Worm (Caenorhabditis elegans): ENCODE results near the gene fkh-3.

The fkh-3 gene

ce11 chrX:13409543-13409942 is 13.7 kb downstream of the fkh-3 start, which contains the start of the genes cyp-13B1 and C29F7.1:
Gene cyp-13B1, minus strand, starts transcription at chrX:13409643.
Gene C29F7.1, plus strand, starts transcription at chrX:13409936.
- TF ChIP-seq zag-1 (tag; optimal IDR thresholded peaks at IDR 0.05) (no peak), sma-9 (GFP tag; optimal IDR thresholded peaks at IDR 0.05) (peak; percentile 1), sma-9 (tag; optimal IDR thresholded peaks at IDR 0.05) (no peak), unc-55 (GFP tag; optimal IDR thresholded peaks at IDR 0.05) (no peak), unc-62 (GFP tag; optimal IDR thresholded peaks at IDR 0.05) (no peak), crh-2 (tag; optimal IDR thresholded peaks at IDR 0.05) (peak; percentile 5)

ce11 chrX:13401783-13402182 is 21.5 kb downstream of the fkh-3 start, which contains the start of gene F02C12.1:
Gene F02C12.1, plus strand, starts transcription at chrX:13402083.
- TF ChIP-seq ztf-1 (GFP tag; conservative IDR thresholded peaks at IDR 0.05): no peak
- TF ChIP-seq fos-1 (tag; optimal IDR thresholded peaks at IDR 0.05): no peak
- no peak for TF ChIP-seq nhr-12 (tag; optimal IDR thresholded peaks at IDR 0.05)
- TF ChIP-seq unc-39 (tag; optimal IDR thresholded peaks at IDR 0.05): no peak
- TF ChIP-seq mdl-1 (tag; optimal IDR thresholded peaks at IDR 0.05): no peak
- TF ChIP-seq elt-1 (tag; optimal IDR thresholded peaks at IDR 0.05): no peak
- no peak for TF ChIP-seq gmeb-1 (tag; optimal IDR thresholded peaks at IDR 0.05)
- TF ChIP-seq alr-1 (tag; optimal IDR thresholded peaks at IDR 0.05): no peak
- no peak for TF ChIP-seq ztf-11 (tag; optimal IDR thresholded peaks at IDR 0.05)
- TF ChIP-seq lsy-2 (tag; optimal IDR thresholded peaks at IDR 0.05): no peak
- no peak for TF ChIP-seq sem-4 (tag; optimal IDR thresholded peaks at IDR 0.05)
- no peak for TF ChIP-seq elt-3 (tag; optimal IDR thresholded peaks at IDR 0.05)
- no peak for TF ChIP-seq ceh-16 (tag; optimal IDR thresholded peaks at IDR 0.05)

ce11 chrX:13401311-13401710 is 21.9 kb downstream of the fkh-3 start:
- TF ChIP-seq nhr-129 (tag; optimal IDR thresholded peaks at IDR 0.05) (peak; percentile 45), fos-1 (tag; optimal IDR thresholded peaks at IDR 0.05) (peak; percentile 95), mab-5 (tag; optimal IDR thresholded peaks at IDR 0.05) (no peak), C34F6.9 (tag; optimal IDR thresholded peaks at IDR 0.05) (peak; percentile 20), crh-2 (tag; optimal IDR thresholded peaks at IDR 0.05) (no peak), sma-3 (GFP tag; optimal IDR thresholded peaks at IDR 0.05) (peak; percentile 22), nhr-25 (tag; optimal IDR thresholded peaks at IDR 0.05) (no peak), gmeb-1 (tag; optimal IDR thresholded peaks at IDR 0.05) (peak; percentile 0), skn-1 (tag; optimal IDR thresholded peaks at IDR 0.05) (no peak), sma-9 (GFP tag; optimal IDR thresholded peaks at IDR 0.05) (peak; percentile 49), sma-9 (tag; optimal IDR thresholded peaks at IDR 0.05) (no peak), blmp-1 (tag; optimal IDR thresholded peaks at IDR 0.05; ENCODE audit: insufficient read depth) (peak; percentile 10), F13H6.1 (tag; optimal IDR thresholded peaks at IDR 0.05) (peak; percentile 55)

- TF ChIP-seq ztf-1 (GFP tag; conservative IDR thresholded peaks at IDR 0.05) (no peak), mbf-1 (tag; optimal IDR thresholded peaks at IDR 0.05) (no peak), lin-39 (tag; optimal IDR thresholded peaks at IDR 0.05) (no peak), nhr-6 (tag; optimal IDR thresholded peaks at IDR 0.05) (no peak), lin-11 (tag; optimal IDR thresholded peaks at IDR 0.05) (no peak), aly-2 (tag; optimal IDR thresholded peaks at IDR 0.05) (no peak), nhr-77 (tag; optimal IDR thresholded peaks at IDR 0.05) (no peak), ama-1 (optimal IDR thresholded peaks at IDR 0.05) (no peak), nhr-10 (tag; optimal IDR thresholded peaks at IDR 0.05) (no peak), ztf-11 (tag; optimal IDR thresholded peaks at IDR 0.05) (no peak), dmd-4 (tag; optimal IDR thresholded peaks at IDR 0.05) (no peak), unc-55 (GFP tag; optimal IDR thresholded peaks at IDR 0.05) (no peak), sem-4 (tag; optimal IDR thresholded peaks at IDR 0.05) (no peak), elt-3 (tag; optimal IDR thresholded peaks at IDR 0.05) (no peak), lsy-2 (tag; optimal IDR thresholded peaks at IDR 0.05) (no peak), egl-27 (tag; optimal IDR thresholded peaks at IDR 0.05) (no peak), mdl-1 (tag; optimal IDR thresholded peaks at IDR 0.05) (no peak), F13H6.1 (tag; optimal IDR thresholded peaks at IDR 0.05) (no peak), crh-2 (tag; optimal IDR thresholded peaks at IDR 0.05) (no peak)
These were observed 24.0 kb downstream of the fkh-3 start, which contains the start of gene F02C12.2 for ce11 chrX:13399221-13399620. Gene F02C12.2, minus strand, starts transcription at chrX:13399321.

All from whole organism, L2 larva.